Fruit fly (Drosophila melanogaster) whole organism, embryonic: ENCODE measurements around the gene Arl8.

Source experiments
- Awh ChIP-seq: fragments of 200-800 bp; sonication (Bioruptor generic); IDR thresholded peaks from 2 replicates; pipeline ENCODE4, ENCODE4 v1.3.6; 2022; ENCODE audit warnings: missing biosample characterization, missing genetic modification characterization
- CG10543 ChIP-seq: fragments of 200-800 bp; sonication (Bioruptor generic); optimal IDR thresholded peaks from 3 replicates; lab custom pipeline; 2017; ENCODE audit warnings: missing biosample characterization, mild to moderate bottlenecking, missing genetic modification characterization, moderate library complexity
- CG12744 ChIP-seq: fragments of 200-800 bp; sonication (Bioruptor generic); optimal IDR thresholded peaks from 2 replicates; lab custom pipeline; 2016; ENCODE audit warnings: missing biosample characterization, missing genetic modification characterization
- CG12942 ChIP-seq: fragments of 200-800 bp; sonication (Bioruptor generic); optimal IDR thresholded peaks from 3 replicates; lab custom pipeline; 2016; ENCODE audit warnings: missing biosample characterization, missing genetic modification characterization
- CG15073 ChIP-seq: fragments of 200-800 bp; sonication (Bioruptor generic); optimal IDR thresholded peaks from 2 replicates; lab custom pipeline; 2016; ENCODE audit warnings: missing biosample characterization, missing genetic modification characterization
- CG15601 ChIP-seq: fragments of 200-800 bp; sonication (Bioruptor generic); optimal IDR thresholded peaks from 3 replicates; lab custom pipeline; 2019; ENCODE audit warnings: missing biosample characterization, mild to moderate bottlenecking, missing genetic modification characterization, moderate library complexity
- CG1647 ChIP-seq: fragments of 200-800 bp; sonication (Bioruptor generic); optimal IDR thresholded peaks from 3 replicates; lab custom pipeline; 2016; ENCODE audit warnings: missing biosample characterization, missing genetic modification characterization
- CG16815 ChIP-seq: fragments of 200-800 bp; sonication (Bioruptor generic); optimal IDR thresholded peaks from 3 replicates; lab custom pipeline; 2017; ENCODE audit warnings: missing biosample characterization, mild to moderate bottlenecking, missing genetic modification characterization
- CG1832 ChIP-seq: fragments of 200-800 bp; sonication (Bioruptor generic); optimal IDR thresholded peaks from 2 replicates; lab custom pipeline; 2017; ENCODE audit warnings: missing biosample characterization, mild to moderate bottlenecking, missing genetic modification characterization, inconsistent platforms
- CG18764 ChIP-seq: fragments of 200-800 bp; sonication (Bioruptor generic); optimal IDR thresholded peaks from 3 replicates; lab custom pipeline; 2016; ENCODE audit warnings: missing biosample characterization, missing genetic modification characterization
- CG2120 ChIP-seq: fragments of 200-800 bp; sonication (Bioruptor generic); optimal IDR thresholded peaks from 3 replicates; lab custom pipeline; 2016; ENCODE audit warnings: missing biosample characterization, missing genetic modification characterization
- CG34224 ChIP-seq: fragments of 200-800 bp; sonication (Bioruptor generic); IDR thresholded peaks from 3 replicates; pipeline ENCODE4 v1.3.6; 2022; ENCODE audit warnings: missing biosample characterization, missing genetic modification characterization; ENCODE audit not compliant: partially characterized antibody
- CG4404 ChIP-seq: fragments of 200-800 bp; sonication (Bioruptor generic); IDR thresholded peaks from 2 replicates; pipeline ENCODE4 v1.3.6; 2022; ENCODE audit warnings: missing biosample characterization, missing genetic modification characterization
- CG4617 ChIP-seq: fragments of 200-800 bp; sonication (Bioruptor generic); optimal IDR thresholded peaks from 3 replicates; lab custom pipeline; 2016; ENCODE audit warnings: missing biosample characterization, missing genetic modification characterization, borderline replicate concordance
- CG7839 ChIP-seq: fragments of 200-800 bp; sonication (Bioruptor generic); optimal IDR thresholded peaks from 3 replicates; lab custom pipeline; 2018; ENCODE audit warnings: missing biosample characterization, mild to moderate bottlenecking, missing genetic modification characterization, moderate library complexity
- CG7963 ChIP-seq: fragments of 200-800 bp; sonication (Bioruptor generic); IDR thresholded peaks from 3 replicates; pipeline ENCODE4 v1.3.6; 2022; ENCODE audit warnings: missing biosample characterization, missing genetic modification characterization; ENCODE audit not compliant: partially characterized antibody
- CG8089 ChIP-seq: fragments of 200-800 bp; sonication (Bioruptor generic); optimal IDR thresholded peaks from 3 replicates; lab custom pipeline; 2016; ENCODE audit warnings: missing biosample characterization, missing genetic modification characterization
- CG8478 ChIP-seq: fragments of >200 bp; optimal IDR thresholded peaks from 2 replicates; lab custom pipeline; 2018
- CG8944 ChIP-seq: fragments of 200-800 bp; sonication (Bioruptor generic); optimal IDR thresholded peaks from 3 replicates; lab custom pipeline; 2016; ENCODE audit warnings: missing biosample characterization, missing genetic modification characterization
- CkIIα-i1 ChIP-seq: fragments of 200-800 bp; sonication (Bioruptor generic); IDR thresholded peaks from 2 replicates; pipeline ENCODE4 v1.3.6; 2022; ENCODE audit warnings: missing biosample characterization, missing genetic modification characterization
- Dad ChIP-seq: fragments of 200-800 bp; sonication (Bioruptor generic); optimal IDR thresholded peaks from 3 replicates; lab custom pipeline; 2016; ENCODE audit warnings: missing biosample characterization, missing genetic modification characterization
- Dp ChIP-seq: fragments of 200-800 bp; sonication (Bioruptor generic); optimal IDR thresholded peaks from 2 replicates; lab custom pipeline; 2018; ENCODE audit warnings: missing biosample characterization, mild to moderate bottlenecking, missing genetic modification characterization, moderate library complexity
- Dref ChIP-seq: fragments of 200-800 bp; sonication (Bioruptor generic); IDR thresholded peaks from 2 replicates; pipeline ENCODE4 v1.3.6; 2022; ENCODE audit warnings: missing biosample characterization, missing genetic modification characterization
- E2f2 ChIP-seq: fragments of 200-800 bp; sonication (Bioruptor generic); IDR thresholded peaks from 2 replicates; pipeline ENCODE4 v1.3.6; 2022; ENCODE audit warnings: missing biosample characterization, missing genetic modification characterization
- GATAe ChIP-seq: fragments of 200-800 bp; sonication (Bioruptor generic); conservative IDR thresholded peaks from 2 replicates; pipeline ENCODE4 v1.3.6; 2022; ENCODE audit warnings: missing biosample characterization, missing genetic modification characterization
- Hand ChIP-seq: fragments of 200-800 bp; sonication (Bioruptor generic); optimal IDR thresholded peaks from 2 replicates; lab custom pipeline; 2017; ENCODE audit warnings: mild to moderate bottlenecking, missing biosample characterization, missing genetic modification reagents, missing genetic modification characterization
- Meics ChIP-seq: fragments of 200-800 bp; sonication (Bioruptor generic); optimal IDR thresholded peaks from 2 replicates; lab custom pipeline; 2017; ENCODE audit warnings: missing biosample characterization, mild to moderate bottlenecking, missing genetic modification characterization
- NK7.1 ChIP-seq: fragments of 200-800 bp; sonication (Bioruptor generic); optimal IDR thresholded peaks from 3 replicates; lab custom pipeline; 2016; ENCODE audit warnings: missing biosample characterization, missing genetic modification characterization
- PHDP ChIP-seq: fragments of 200-800 bp; sonication (Bioruptor generic); optimal IDR thresholded peaks from 3 replicates; lab custom pipeline; 2018; ENCODE audit warnings: missing biosample characterization, mild to moderate bottlenecking, missing genetic modification characterization, moderate library complexity
- Rfx ChIP-seq: fragments of 200-800 bp; sonication (Bioruptor generic); IDR thresholded peaks from 2 replicates; pipeline ENCODE4 v1.3.6; 2022; ENCODE audit warnings: missing biosample characterization, missing genetic modification characterization
- ash1 ChIP-seq: fragments of 200-800 bp; sonication (Bioruptor generic); optimal IDR thresholded peaks from 2 replicates; lab custom pipeline; 2018; ENCODE audit warnings: missing biosample characterization, mild to moderate bottlenecking, missing genetic modification characterization
- croc ChIP-seq: fragments of 200-800 bp; sonication (Bioruptor generic); conservative IDR thresholded peaks from 3 replicates; pipeline ENCODE4 v1.3.6; 2022; ENCODE audit warnings: missing biosample characterization, missing genetic modification characterization
- dimm ChIP-seq: fragments of 200-800 bp; sonication (Bioruptor generic); IDR thresholded peaks from 2 replicates; pipeline ENCODE4 v1.3.6; 2022; ENCODE audit warnings: missing biosample characterization, missing genetic modification characterization
- dmrt99B ChIP-seq: fragments of 200-800 bp; sonication (Bioruptor generic); optimal IDR thresholded peaks from 2 replicates; lab custom pipeline; 2018; ENCODE audit warnings: missing biosample characterization, mild to moderate bottlenecking, missing genetic modification characterization, moderate library complexity
- ewg ChIP-seq: fragments of 200-800 bp; sonication (Bioruptor generic); optimal IDR thresholded peaks from 3 replicates; lab custom pipeline; 2017; ENCODE audit warnings: mild to moderate bottlenecking, missing biosample characterization, missing genetic modification reagents, missing genetic modification characterization
- ind ChIP-seq: fragments of 200-800 bp; sonication (Bioruptor generic); optimal IDR thresholded peaks from 3 replicates; lab custom pipeline; 2016; ENCODE audit warnings: missing biosample characterization, missing genetic modification characterization
- jing ChIP-seq: fragments of 200-800 bp; sonication (Bioruptor generic); optimal IDR thresholded peaks from 2 replicates; lab custom pipeline; 2018; ENCODE audit warnings: missing biosample characterization, mild to moderate bottlenecking, missing genetic modification characterization
- mirr ChIP-seq: fragments of 200-800 bp; sonication (Bioruptor generic); optimal IDR thresholded peaks from 3 replicates; lab custom pipeline; 2018; ENCODE audit warnings: missing biosample characterization, mild to moderate bottlenecking, missing genetic modification characterization
- pan ChIP-seq, 4 experiments: fragments of >200 bp in 3 of 4; fragments of 200-800 bp in 1 of 4; sonication (Bioruptor generic) in 1 of 4; optimal IDR thresholded peaks in 3 of 4; IDR thresholded peaks in 1 of 4; 2 replicates each; pipeline versions ENCODE4 v1.3.6 to Lab custom; 2017 to 2022; ENCODE audit warnings: missing biosample characterization in 2 of 4, missing genetic modification characterization in 2 of 4, mixed read lengths in 1 of 4
- pho ChIP-seq: fragments of 200-800 bp; sonication (Bioruptor generic); optimal IDR thresholded peaks from 2 replicates; lab custom pipeline; 2016; ENCODE audit warnings: missing biosample characterization, missing genetic modification characterization
- sc ChIP-seq, 3 experiments: fragments of >200 bp in 2 of 3; fragments of 200-800 bp in 1 of 3; sonication (Bioruptor generic) in 1 of 3; optimal IDR thresholded peaks; 2 replicates in 2 of 3; 3 replicates in 1 of 3; lab custom pipeline; 2017; ENCODE audit warnings: mild to moderate bottlenecking in 1 of 3, missing biosample characterization in 1 of 3, missing genetic modification characterization in 1 of 3, missing genetic modification reagents in 1 of 3
- schlank ChIP-seq: fragments of 200-800 bp; sonication (Bioruptor generic); optimal IDR thresholded peaks from 2 replicates; lab custom pipeline; 2018; ENCODE audit warnings: missing biosample characterization, mild to moderate bottlenecking, missing genetic modification characterization
- sd ChIP-seq: fragments of 200-800 bp; sonication (Bioruptor generic); optimal IDR thresholded peaks from 3 replicates; lab custom pipeline; 2018; ENCODE audit warnings: missing biosample characterization, mild to moderate bottlenecking, missing genetic modification characterization, moderate library complexity
- wdn ChIP-seq: fragments of 200-800 bp; sonication (Bioruptor generic); IDR thresholded peaks from 2 replicates; pipeline ENCODE4 v1.3.6; 2022; ENCODE audit warnings: missing biosample characterization, missing genetic modification characterization

The Arl8 gene

DNA sequence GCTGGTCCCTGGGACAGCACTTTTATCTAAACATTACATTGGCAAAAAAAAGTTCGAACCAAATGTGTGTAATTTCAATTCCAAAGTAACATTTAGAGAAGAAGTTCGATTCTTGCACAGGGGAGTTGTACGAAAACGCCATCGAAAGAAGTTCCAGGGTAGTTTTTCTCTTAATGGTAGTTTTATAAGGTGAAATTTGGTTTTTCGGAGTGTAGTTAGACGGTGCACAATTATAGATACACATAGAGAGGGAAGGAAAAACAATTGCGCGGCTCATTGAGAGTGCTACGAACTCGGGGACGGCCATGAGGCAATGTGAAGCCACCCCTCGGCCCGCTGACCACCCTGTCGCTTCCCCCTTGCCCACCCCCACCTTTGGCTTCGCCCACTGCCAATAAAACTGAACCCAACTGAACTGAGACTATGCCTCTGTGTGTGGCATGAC, 16.2 kb upstream of the Arl8 start (continued):
- TF ChIP-seq CG2120 (GFP tag; lab: Kevin White, UChicago) (peak; percentile 71), jing (GFP tag; lab: Kevin White, UChicago) (peak; percentile 2), CG1832 (GFP tag; lab: Kevin White, UChicago) (no peak), Meics (peak; percentile 69), CG7963 (GFP tag; lab: Robert Waterston, UW) (no peak), Awh (GFP tag; lab: Robert Waterston, UW) (peak; percentile 69), CG4404 (GFP tag; lab: Robert Waterston, UW) (0 out of 2 replicates have a peak, but pooled peaks have one; percentile 12), ewg (GFP tag; lab: Kevin White, UChicago) (peak; percentile 37), Rfx (GFP tag; lab: Robert Waterston, UW) (peak; percentile 66), ind (GFP tag; lab: Kevin White, UChicago) (peak; percentile 68), GATAe (GFP tag; lab: Robert Waterston, UW) (no peak; the same call in 1 of the 2 replicates), CG1647 (GFP tag; lab: Kevin White, UChicago) (peak; percentile 53), pan (optimal IDR thresholded peaks at IDR 0.05; lab: Kevin White, UChicago) (no peak), pan (GFP tag; optimal IDR thresholded peaks at IDR 0.05 in 1 of 2, IDR thresholded peaks at IDR 0.05 in 1 of 2) (peak in 1 of 2 experiments; percentile 65), CG18764 (peak; percentile 4), CG7839 (peak; percentile 70), CG16815 (GFP tag; lab: Kevin White, UChicago) (peak; percentile 32), Dp (GFP tag; lab: Kevin White, UChicago) (no peak), E2f2 (GFP tag; lab: Robert Waterston, UW) (no peak; the same call in 1 of the 2 replicates), sc (optimal IDR thresholded peaks at IDR 0.05; lab: Kevin White, UChicago) (no peak), sc (GFP tag; optimal IDR thresholded peaks at IDR 0.05; lab: Kevin White, UChicago) (peak; percentile 11), CG8089 (GFP tag; lab: Kevin White, UChicago) (peak; percentile 40), CG15073 (peak; percentile 29), CG34224 (GFP tag; lab: Robert Waterston, UW) (no peak), CG15601 (tag; lab: Kevin White, UChicago) (peak; percentile 40), CG4617 (GFP tag; lab: Kevin White, UChicago) (peak; percentile 0), pho (peak; percentile 34), CG8944 (peak; percentile 56), schlank (tag; lab: Kevin White, UChicago) (peak; percentile 21), CG12744 (no peak), CG10543 (GFP tag; lab: Kevin White, UChicago) (no peak), PHDP (tag; lab: Kevin White, UChicago) (peak; percentile 64), ash1 (GFP tag; lab: Kevin White, UChicago) (no peak), Dad (peak; percentile 48), dimm (no peak), wdn (GFP tag; lab: Robert Waterston, UW) (peak; percentile 37; the same call in 1 of the 2 replicates), Dref (GFP tag; lab: Robert Waterston, UW) (no peak), CG12942 (GFP tag; lab: Kevin White, UChicago) (peak; percentile 42), Hand (peak; percentile 38), croc (GFP tag; lab: Robert Waterston, UW) (peak; percentile 43; the same call in 1 of the 3 replicates), CkIIα-i1 (GFP tag; lab: Robert Waterston, UW) (no peak), mirr (GFP tag; lab: Kevin White, UChicago) (no peak), NK7.1 (GFP tag; lab: Kevin White, UChicago) (no peak), dmrt99B (tag; lab: Kevin White, UChicago) (peak; percentile 77), CG8478 (no peak), sd (tag; lab: Kevin White, UChicago) (no peak)
- TF ChIP-seq, all 482 proteins: peak for 309
